Fruit fly (Drosophila melanogaster) whole organism, pupa: Measurements from ENCODE around the gene Bro.

Experiments
- CG10348 ChIP-seq: fragments of 200-800 bp; sonication (Bioruptor generic); IDR thresholded peaks from 2 replicates; pipeline ENCODE4 v1.3.6; 2022; ENCODE audit warnings: missing biosample characterization, missing genetic modification characterization
- CG12605 ChIP-seq: fragments of 200-800 bp; sonication (Bioruptor generic); IDR thresholded peaks from 2 replicates; pipeline ENCODE4 v1.3.6; 2022; ENCODE audit warnings: missing biosample characterization, missing genetic modification characterization
- CG13204 ChIP-seq: fragments of 200-800 bp; sonication (Bioruptor generic); optimal IDR thresholded peaks from 2 replicates; lab custom pipeline; 2018; ENCODE audit warnings: missing biosample characterization, mild to moderate bottlenecking, missing genetic modification characterization, moderate library complexity
- CG14655 ChIP-seq: fragments of 200-800 bp; sonication (Bioruptor generic); optimal IDR thresholded peaks from 3 replicates; lab custom pipeline; 2017; ENCODE audit warnings: mild to moderate bottlenecking, missing biosample characterization, missing genetic modification reagents, missing genetic modification characterization
- CG15710 ChIP-seq: fragments of 200-800 bp; sonication (Bioruptor generic); optimal IDR thresholded peaks from 2 replicates; lab custom pipeline; 2018; ENCODE audit warnings: missing biosample characterization, mild to moderate bottlenecking, missing genetic modification characterization, moderate library complexity
- CG17806 ChIP-seq: fragments of 200-800 bp; sonication (Bioruptor generic); optimal IDR thresholded peaks from 2 replicates; lab custom pipeline; 2018; ENCODE audit warnings: missing biosample characterization, mild to moderate bottlenecking, missing genetic modification characterization, moderate library complexity
- CG32121 ChIP-seq: fragments of 200-800 bp; sonication (Bioruptor generic); IDR thresholded peaks from 2 replicates; pipeline ENCODE4 v1.3.6; 2022; ENCODE audit warnings: missing biosample characterization, missing genetic modification characterization
- CG34367 ChIP-seq: fragments of 200-800 bp; sonication (Bioruptor generic); optimal IDR thresholded peaks from 2 replicates; lab custom pipeline; 2018; ENCODE audit warnings: missing biosample characterization, mild to moderate bottlenecking, missing genetic modification characterization
- CG4496 ChIP-seq: fragments of 200-800 bp; sonication (Bioruptor generic); IDR thresholded peaks from 3 replicates; pipeline ENCODE4 v1.3.6; 2022; ENCODE audit warnings: missing biosample characterization, missing genetic modification characterization
- CG8159 ChIP-seq: fragments of 200-800 bp; sonication (Bioruptor generic); optimal IDR thresholded peaks from 3 replicates; lab custom pipeline; 2018; ENCODE audit warnings: missing biosample characterization, mild to moderate bottlenecking, missing genetic modification characterization, moderate library complexity
- CG8301 ChIP-seq: fragments of 200-800 bp; sonication (Bioruptor generic); optimal IDR thresholded peaks from 2 replicates; lab custom pipeline; 2018; ENCODE audit warnings: missing biosample characterization, mild to moderate bottlenecking, missing genetic modification characterization
- CG9948 ChIP-seq: fragments of 200-800 bp; sonication (Bioruptor generic); optimal IDR thresholded peaks from 2 replicates; lab custom pipeline; 2018; ENCODE audit warnings: missing biosample characterization, mild to moderate bottlenecking, missing genetic modification characterization, moderate library complexity
- D1 ChIP-seq: fragments of 200-800 bp; sonication (Bioruptor generic); optimal IDR thresholded peaks from 2 replicates; lab custom pipeline; 2018; ENCODE audit warnings: missing biosample characterization, mild to moderate bottlenecking, missing genetic modification characterization, moderate library complexity
- EcR ChIP-seq: fragments of 200-800 bp; sonication (Bioruptor generic); optimal IDR thresholded peaks from 3 replicates; lab custom pipeline; 2019; ENCODE audit warnings: missing biosample characterization, missing genetic modification characterization, mild to moderate bottlenecking, moderate library complexity, missing genetic modification reagents
- Ets98B ChIP-seq: fragments of 200-800 bp; sonication (Bioruptor generic); IDR thresholded peaks from 2 replicates; pipeline ENCODE4 v1.3.6; 2022; ENCODE audit warnings: missing biosample characterization, missing genetic modification characterization
- Pif1A ChIP-seq: fragments of 200-800 bp; sonication (Bioruptor generic); optimal IDR thresholded peaks from 3 replicates; lab custom pipeline; 2016; ENCODE audit warnings: missing biosample characterization, missing genetic modification characterization
- Pif1B ChIP-seq: fragments of 200-800 bp; sonication (Bioruptor generic); optimal IDR thresholded peaks from 3 replicates; lab custom pipeline; 2016; ENCODE audit warnings: missing biosample characterization, missing genetic modification characterization
- Snoo ChIP-seq: fragments of 200-800 bp; sonication (Bioruptor generic); optimal IDR thresholded peaks from 3 replicates; lab custom pipeline; 2017; ENCODE audit warnings: missing biosample characterization, mild to moderate bottlenecking, missing genetic modification characterization, inconsistent platforms
- fd96Ca ChIP-seq: fragments of 200-800 bp; sonication (Bioruptor generic); IDR thresholded peaks from 3 replicates; pipeline ENCODE4 v1.3.6; 2022; ENCODE audit warnings: missing biosample characterization, missing genetic modification characterization
- gl ChIP-seq: fragments of 200-800 bp; sonication (Bioruptor generic); optimal IDR thresholded peaks from 2 replicates; lab custom pipeline; 2018; ENCODE audit warnings: missing biosample characterization, mild to moderate bottlenecking, missing genetic modification characterization
- rn ChIP-seq: fragments of 200-800 bp; sonication (Bioruptor generic); IDR thresholded peaks from 2 replicates; pipeline ENCODE4 v1.3.6; 2022; ENCODE audit warnings: missing biosample characterization, missing genetic modification characterization

Gene Bro

dm6 chr3L:1688569-1688968, 40.9 kb downstream of the Bro start:
- peak; percentile 28 for TF ChIP-seq Ets98B
- peak; percentile 89 for TF ChIP-seq CG4496
- no peak for TF ChIP-seq CG32121 (GFP tag; lab: Robert Waterston, UW)
- peak; percentile 49; the same call in 1 of the 3 replicates for TF ChIP-seq fd96Ca (GFP tag; lab: Robert Waterston, UW)
- TF ChIP-seq CG10348 (GFP tag; lab: Robert Waterston, UW) = no peak
- peak; percentile 26 for TF ChIP-seq EcR
- peak; percentile 59 for TF ChIP-seq CG13204 (GFP tag; lab: Kevin White, UChicago)

- peak; percentile 39 for TF ChIP-seq CG13204 (GFP tag; lab: Kevin White, UChicago)
- peak; percentile 79 for TF ChIP-seq CG15710 (tag; lab: Kevin White, UChicago)
- TF ChIP-seq rn (GFP tag; lab: Robert Waterston, UW) = peak; percentile 44; the same call in 1 of the 2 replicates
- peak; percentile 73 for TF ChIP-seq Pif1B (GFP tag; lab: Kevin White, UChicago)
- peak; percentile 28 for TF ChIP-seq D1
- no peak for TF ChIP-seq EcR
- TF ChIP-seq CG14655 (GFP tag; lab: Kevin White, UChicago) = peak; percentile 81
- TF ChIP-seq CG8159 (tag; lab: Kevin White, UChicago) = peak; percentile 86
- TF ChIP-seq CG17806 (tag; lab: Kevin White, UChicago) = peak; percentile 83
- TF ChIP-seq Pif1A = peak; percentile 86
- TF ChIP-seq Snoo = peak; percentile 54
- TF ChIP-seq gl (tag; lab: Kevin White, UChicago) = peak; percentile 70
- TF ChIP-seq CG12605 = peak; percentile 63
- TF ChIP-seq fd96Ca (GFP tag; lab: Robert Waterston, UW) = peak; percentile 86
- TF ChIP-seq CG4496 = peak; percentile 86
- TF ChIP-seq Ets98B = peak; percentile 72
- TF ChIP-seq CG10348 (GFP tag; lab: Robert Waterston, UW) = no peak
- TF ChIP-seq CG8301 (tag; lab: Kevin White, UChicago) = peak; percentile 77
- TF ChIP-seq CG9948 (tag; lab: Kevin White, UChicago) = peak; percentile 85
- TF ChIP-seq CG34367 (tag; lab: Kevin White, UChicago) = peak; percentile 72
- peak; percentile 55; the same call in 1 of the 2 replicates for TF ChIP-seq CG32121 (GFP tag; lab: Robert Waterston, UW)
These were observed 43.2 kb downstream of the Bro start for dm6 chr3L:1690727-1691413.

- TF ChIP-seq Ets98B = peak; percentile 76
- peak; percentile 76 for TF ChIP-seq EcR
- TF ChIP-seq CG14655 (GFP tag; lab: Kevin White, UChicago) = peak; percentile 78
- TF ChIP-seq Snoo = peak; percentile 87
- TF ChIP-seq Pif1B (GFP tag; lab: Kevin White, UChicago) = peak; percentile 81
- peak; percentile 92 for TF ChIP-seq CG15710 (tag; lab: Kevin White, UChicago)
- TF ChIP-seq fd96Ca (GFP tag; lab: Robert Waterston, UW) = peak; percentile 89
- peak; percentile 91 for TF ChIP-seq CG9948 (tag; lab: Kevin White, UChicago)
- TF ChIP-seq CG13204 (GFP tag; lab: Kevin White, UChicago) = peak; percentile 83
- peak; percentile 63 for TF ChIP-seq CG32121 (GFP tag; lab: Robert Waterston, UW)
- peak; percentile 81 for TF ChIP-seq CG8301 (tag; lab: Kevin White, UChicago)
- TF ChIP-seq CG17806 (tag; lab: Kevin White, UChicago) = peak; percentile 78
- TF ChIP-seq D1 = peak; percentile 56
- TF ChIP-seq CG4496 = peak; percentile 90
- TF ChIP-seq rn (GFP tag; lab: Robert Waterston, UW) = peak; percentile 80
- peak; percentile 88 for TF ChIP-seq Pif1A
- peak; percentile 90 for TF ChIP-seq CG34367 (tag; lab: Kevin White, UChicago)
- TF ChIP-seq gl (tag; lab: Kevin White, UChicago) = peak; percentile 90
- peak; percentile 88 for TF ChIP-seq CG8159 (tag; lab: Kevin White, UChicago)
- TF ChIP-seq CG10348 (GFP tag; lab: Robert Waterston, UW) = no peak
- TF ChIP-seq CG12605 = peak; percentile 70
These were observed 44.6 kb downstream of the Bro start for dm6 chr3L:1692122-1692786.

- TF ChIP-seq Pif1B (GFP tag; lab: Kevin White, UChicago) (no peak), Ets98B (no peak), Snoo (no peak), CG8301 (tag; lab: Kevin White, UChicago) (peak; percentile 33), CG34367 (tag; lab: Kevin White, UChicago) (peak; percentile 36), CG13204 (GFP tag; lab: Kevin White, UChicago) (no peak), CG14655 (GFP tag; lab: Kevin White, UChicago) (peak; percentile 61), CG15710 (tag; lab: Kevin White, UChicago) (peak; percentile 44), CG9948 (tag; lab: Kevin White, UChicago) (peak; percentile 56), CG17806 (tag; lab: Kevin White, UChicago) (peak; percentile 70), CG32121 (GFP tag; lab: Robert Waterston, UW) (no peak), gl (tag; lab: Kevin White, UChicago) (peak; percentile 10), D1 (no peak), CG8159 (tag; lab: Kevin White, UChicago) (peak; percentile 74)
These were observed 45.2 kb downstream of the Bro start for dm6 chr3L:1692859-1693258.

- TF ChIP-seq CG12605 (no peak), CG34367 (tag; lab: Kevin White, UChicago) (no peak), CG14655 (GFP tag; lab: Kevin White, UChicago) (no peak), rn (GFP tag; lab: Robert Waterston, UW) (no peak), CG15710 (tag; lab: Kevin White, UChicago) (no peak), CG13204 (GFP tag; lab: Kevin White, UChicago) (no peak), Pif1A (no peak), CG8301 (tag; lab: Kevin White, UChicago) (no peak), CG10348 (GFP tag; lab: Robert Waterston, UW) (no peak), CG17806 (tag; lab: Kevin White, UChicago) (no peak), Ets98B (no peak), Snoo (no peak), CG4496 (no peak), Pif1B (GFP tag; lab: Kevin White, UChicago) (no peak), EcR (no peak), D1 (no peak), gl (tag; lab: Kevin White, UChicago) (no peak), fd96Ca (GFP tag; lab: Robert Waterston, UW) (no peak), CG9948 (tag; lab: Kevin White, UChicago) (no peak)
- TF ChIP-seq, all 21 proteins: peak for 0
These were observed 46.6 kb downstream of the Bro start, which contains the start of gene CG12011 for dm6 chr3L:1694317-1694716. Gene CG12011, plus strand, starts transcription at chr3L:1694617.
